Worm (Caenorhabditis elegans) whole organism, young adult: ENCODE measurements around the gene T09F3.5.

Source experiments
- B0035.1 ChIP-seq: sonication (generic microtip); optimal IDR thresholded peaks from 2 replicates; lab custom pipeline; 2016; ENCODE audit warnings: missing genetic modification characterization, mild to moderate bottlenecking, missing compliant biosample characterization, missing genotype, missing genetic modification reagents
- B0261.1 ChIP-seq: sonication (generic microtip); optimal IDR thresholded peaks from 2 replicates; lab custom pipeline; 2016; ENCODE audit warnings: mild to moderate bottlenecking, missing genetic modification characterization, moderate library complexity, missing compliant biosample characterization
- C06A6.2 ChIP-seq: fragments of 200-800 bp; sonication (Bioruptor generic); conservative IDR thresholded peaks from 2 replicates; pipeline ENCODE4 v1.3.6; 2022; ENCODE audit warnings: missing genetic modification characterization, missing compliant biosample characterization
- C17E4.6 ChIP-seq: fragments of 200-800 bp; sonication (Bioruptor generic); IDR thresholded peaks from 2 replicates; pipeline ENCODE4 v1.3.6; 2022; ENCODE audit warnings: missing genetic modification reagents, missing genetic modification characterization, missing compliant biosample characterization
- F23B12.7 ChIP-seq: sonication (generic microtip); optimal IDR thresholded peaks from 2 replicates; lab custom pipeline; 2017; ENCODE audit warnings: missing genetic modification characterization, mild to moderate bottlenecking, missing compliant biosample characterization, antibody characterized with exemption, moderate library complexity; ENCODE audit not compliant: insufficient read depth
- F39B2.1 ChIP-seq: fragments of 200-800 bp; sonication (Bioruptor generic); IDR thresholded peaks from 2 replicates; pipeline ENCODE4 v1.3.6; 2022; ENCODE audit warnings: missing genetic modification reagents, missing genetic modification characterization, missing compliant biosample characterization
- F57A8.1 ChIP-seq: fragments of 200-800 bp; sonication (Bioruptor generic); optimal IDR thresholded peaks from 2 replicates; lab custom pipeline; 2018; ENCODE audit warnings: mild to moderate bottlenecking, missing genetic modification characterization, moderate library complexity, missing compliant biosample characterization
- K11D2.4 ChIP-seq: fragments of 200-800 bp; sonication (Bioruptor generic); IDR thresholded peaks from 2 replicates; pipeline ENCODE4 v1.3.6; 2022; ENCODE audit warnings: missing genetic modification reagents, missing genetic modification characterization, missing compliant biosample characterization
- K12H6.12 ChIP-seq: fragments of 200-800 bp; sonication (Bioruptor generic); optimal IDR thresholded peaks from 2 replicates; lab custom pipeline; 2018; ENCODE audit warnings: mild to moderate bottlenecking, missing genetic modification characterization, missing compliant biosample characterization
- Y53F4B.3 ChIP-seq: fragments of 200-800 bp; sonication (Bioruptor generic); IDR thresholded peaks from 2 replicates; pipeline ENCODE4 v1.3.6; 2022; ENCODE audit warnings: missing genetic modification reagents, missing genetic modification characterization, missing compliant biosample characterization
- aptf-3 ChIP-seq: fragments of 200-800 bp; sonication (Bioruptor generic); IDR thresholded peaks from 2 replicates; pipeline ENCODE4 v1.3.6; 2022; ENCODE audit warnings: missing genetic modification characterization, missing compliant biosample characterization
- atf-7 ChIP-seq: sonication (generic microtip); optimal IDR thresholded peaks from 2 replicates; lab custom pipeline; 2017; ENCODE audit warnings: mild to moderate bottlenecking, missing genetic modification characterization, missing compliant biosample characterization
- attf-3 ChIP-seq: fragments of 200-800 bp; sonication (Bioruptor generic); conservative IDR thresholded peaks from 2 replicates; pipeline ENCODE4 v1.3.6; 2022; ENCODE audit warnings: missing genetic modification reagents, missing genetic modification characterization, missing compliant biosample characterization
- cebp-1 ChIP-seq, 2 experiments: fragments of 200-800 bp in 1 of 2; sonication (Bioruptor generic) in 1 of 2; sonication (generic microtip) in 1 of 2; IDR thresholded peaks in 1 of 2; optimal IDR thresholded peaks in 1 of 2; 2 replicates each; pipeline versions ENCODE4 v1.3.6 to Lab custom; 2017 to 2022; ENCODE audit warnings: missing compliant biosample characterization in 2 of 2, missing genetic modification characterization in 2 of 2, mild to moderate bottlenecking in 1 of 2, missing genetic modification reagents in 1 of 2, moderate library complexity in 1 of 2
- ceh-27 ChIP-seq: fragments of 200-800 bp; sonication (Bioruptor generic); optimal IDR thresholded peaks from 2 replicates; lab custom pipeline; 2018; ENCODE audit warnings: mild to moderate bottlenecking, missing genetic modification characterization, moderate library complexity, missing compliant biosample characterization
- ceh-58 ChIP-seq: fragments of 200-800 bp; sonication (Bioruptor generic); IDR thresholded peaks from 2 replicates; pipeline ENCODE4 v1.3.6; 2022; ENCODE audit warnings: missing genetic modification characterization, missing compliant biosample characterization
- die-1 ChIP-seq: sonication (generic microtip); optimal IDR thresholded peaks from 2 replicates; lab custom pipeline; 2016; ENCODE audit warnings: missing genotype, mild to moderate bottlenecking, missing genetic modification characterization, missing compliant biosample characterization
- ets-4 ChIP-seq: fragments of 200-800 bp; sonication (Bioruptor generic); optimal IDR thresholded peaks from 2 replicates; lab custom pipeline; 2018; ENCODE audit warnings: mild to moderate bottlenecking, missing genetic modification characterization, missing compliant biosample characterization
- hlh-12 ChIP-seq: sonication (generic microtip); optimal IDR thresholded peaks from 2 replicates; lab custom pipeline; 2016; ENCODE audit warnings: missing genetic modification characterization, missing compliant biosample characterization
- hlh-26 ChIP-seq: fragments of 200-800 bp; sonication (Bioruptor generic); conservative IDR thresholded peaks from 2 replicates; pipeline ENCODE4 v1.3.6; 2022; ENCODE audit warnings: missing genetic modification reagents, missing genetic modification characterization, missing compliant biosample characterization
- let-526 ChIP-seq: fragments of 200-800 bp; sonication (Bioruptor generic); IDR thresholded peaks from 2 replicates; pipeline ENCODE4 v1.3.6; 2022; ENCODE audit warnings: missing genetic modification reagents, missing genetic modification characterization, missing compliant biosample characterization
- lin-54 ChIP-seq: fragments of 200-800 bp; sonication (Bioruptor generic); optimal IDR thresholded peaks from 2 replicates; lab custom pipeline; 2018; ENCODE audit warnings: mild to moderate bottlenecking, missing genetic modification characterization, missing compliant biosample characterization
- lir-1 ChIP-seq: fragments of 200-800 bp; sonication (Bioruptor generic); conservative IDR thresholded peaks from 2 replicates; pipeline ENCODE4 v1.3.6; 2022; ENCODE audit warnings: missing genetic modification reagents, missing genetic modification characterization, missing compliant biosample characterization
- lsl-1 ChIP-seq: fragments of 200-800 bp; sonication (Bioruptor generic); optimal IDR thresholded peaks from 2 replicates; lab custom pipeline; 2018; ENCODE audit warnings: mild to moderate bottlenecking, missing genetic modification characterization, moderate library complexity, missing compliant biosample characterization
- mcd-1 ChIP-seq: fragments of 200-800 bp; sonication (Bioruptor generic); IDR thresholded peaks from 2 replicates; pipeline ENCODE4 v1.3.6; 2022; ENCODE audit warnings: missing genetic modification reagents, missing genetic modification characterization, missing compliant biosample characterization
- mel-28 ChIP-seq: sonication (generic microtip); optimal IDR thresholded peaks from 2 replicates; lab custom pipeline; 2016; ENCODE audit warnings: borderline replicate concordance, mild to moderate bottlenecking, missing genetic modification characterization, missing compliant biosample characterization
- mes-4 ChIP-seq: sonication (generic microtip); optimal IDR thresholded peaks from 2 replicates; lab custom pipeline; 2016; ENCODE audit warnings: missing genotype, missing genetic modification characterization, missing compliant biosample characterization
- mxl-1 ChIP-seq: sonication (generic microtip); optimal IDR thresholded peaks from 2 replicates; lab custom pipeline; 2016; ENCODE audit warnings: missing genetic modification characterization, missing compliant biosample characterization
- nfya-1 ChIP-seq: sonication (generic microtip); optimal IDR thresholded peaks from 2 replicates; lab custom pipeline; 2017; ENCODE audit warnings: antibody characterized with exemption, missing compliant biosample characterization, missing genetic modification characterization, borderline replicate concordance; ENCODE audit not compliant: insufficient read depth
- nhr-80 ChIP-seq: sonication (generic microtip); optimal IDR thresholded peaks from 2 replicates; lab custom pipeline; 2016; ENCODE audit warnings: missing genetic modification characterization, missing compliant biosample characterization
- pbrm-1 ChIP-seq: fragments of 200-800 bp; sonication (Bioruptor generic); IDR thresholded peaks from 2 replicates; pipeline ENCODE4 v1.3.6; 2022; ENCODE audit warnings: missing genetic modification reagents, missing genetic modification characterization, missing compliant biosample characterization
- rcor-1 ChIP-seq: fragments of 200-800 bp; sonication (Bioruptor generic); IDR thresholded peaks from 2 replicates; pipeline ENCODE4 v1.3.6; 2022; ENCODE audit warnings: missing genetic modification reagents, missing genetic modification characterization, missing compliant biosample characterization
- rec-8 ChIP-seq, 2 experiments: sonication (generic microtip); optimal IDR thresholded peaks; 2 replicates each; lab custom pipeline; 2016; ENCODE audit warnings: mild to moderate bottlenecking in 2 of 2, missing genetic modification characterization in 2 of 2, missing genetic modification reagents in 2 of 2, missing genotype in 2 of 2, missing biosample characterization in 1 of 2, missing compliant biosample characterization in 1 of 2, moderate library complexity in 1 of 2
- sdz-38 ChIP-seq: sonication (generic microtip); optimal IDR thresholded peaks from 2 replicates; lab custom pipeline; 2016; ENCODE audit warnings: missing genotype, missing genetic modification characterization, missing compliant biosample characterization
- sea-2 ChIP-seq: fragments of 200-800 bp; sonication (Bioruptor generic); IDR thresholded peaks from 2 replicates; pipeline ENCODE4 v1.3.6; 2022; ENCODE audit warnings: missing genetic modification characterization, missing compliant biosample characterization
- sptf-2 ChIP-seq: fragments of 200-800 bp; sonication (Bioruptor generic); optimal IDR thresholded peaks from 2 replicates; lab custom pipeline; 2018; ENCODE audit warnings: mild to moderate bottlenecking, missing genetic modification characterization, missing compliant biosample characterization
- tbp1 ChIP-seq: fragments of 200-800 bp; sonication (Bioruptor generic); optimal IDR thresholded peaks from 2 replicates; lab custom pipeline; 2018; ENCODE audit warnings: mild to moderate bottlenecking, missing genetic modification characterization, missing compliant biosample characterization
- xnd-1 ChIP-seq: sonication (generic microtip); optimal IDR thresholded peaks from 2 replicates; lab custom pipeline; 2016; ENCODE audit warnings: missing genotype, missing genetic modification reagents, missing genetic modification characterization, missing compliant biosample characterization
- ztf-18 ChIP-seq: sonication (generic microtip); optimal IDR thresholded peaks from 2 replicates; lab custom pipeline; 2016; ENCODE audit warnings: missing genotype, mild to moderate bottlenecking, missing genetic modification characterization, missing compliant biosample characterization
- ztf-26 ChIP-seq: sonication (generic microtip); optimal IDR thresholded peaks from 2 replicates; lab custom pipeline; 2017; ENCODE audit warnings: missing genetic modification characterization, missing compliant biosample characterization

Gene T09F3.5

DNA sequence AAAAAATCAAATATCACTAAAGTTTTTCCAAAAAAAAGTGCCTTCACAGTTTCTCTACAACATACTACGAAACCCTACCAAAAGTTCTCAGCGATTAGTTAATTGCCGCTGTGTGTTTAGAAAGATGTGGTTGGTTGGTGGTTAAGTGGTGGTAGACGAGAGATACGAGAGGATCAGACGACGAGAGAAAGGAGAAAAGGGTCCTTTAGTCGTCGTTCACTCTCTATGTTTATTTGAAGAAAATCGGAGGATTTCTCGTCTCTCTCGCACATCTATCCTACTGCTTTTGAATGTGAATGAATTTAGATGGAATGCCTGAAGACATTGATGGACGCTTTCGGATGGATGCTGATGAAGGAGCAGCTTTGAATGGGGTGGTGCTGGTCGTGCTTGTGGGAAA, 25.9 kb upstream of the T09F3.5 start:
- TF ChIP-seq ceh-27 (GFP tag; lab: Kevin White, UChicago) (peak; percentile 20), die-1 (tag; lab: Kevin White, UChicago) (no peak)

ce11 chrII:10373016-10373415, 23.7 kb upstream of the T09F3.5 start:
- TF ChIP-seq aptf-3, result no peak
- peak; percentile 11; the same call in 1 of the 2 replicates for TF ChIP-seq cebp-1 (GFP tag; IDR thresholded peaks at IDR 0.05; lab: Robert Waterston, UW)
- TF ChIP-seq cebp-1 (tag; optimal IDR thresholded peaks at IDR 0.05; lab: Kevin White, UChicago), result peak; percentile 53
- no peak for TF ChIP-seq mcd-1 (GFP tag; lab: Robert Waterston, UW)
- no peak for TF ChIP-seq C17E4.6 (GFP tag; lab: Robert Waterston, UW)
- peak; percentile 25 for TF ChIP-seq nhr-80 (tag; lab: Kevin White, UChicago)
- no peak for TF ChIP-seq pbrm-1
- TF ChIP-seq B0261.1, result no peak
- no peak for TF ChIP-seq ceh-27 (GFP tag; lab: Kevin White, UChicago)
- no peak for TF ChIP-seq sdz-38

DNA sequence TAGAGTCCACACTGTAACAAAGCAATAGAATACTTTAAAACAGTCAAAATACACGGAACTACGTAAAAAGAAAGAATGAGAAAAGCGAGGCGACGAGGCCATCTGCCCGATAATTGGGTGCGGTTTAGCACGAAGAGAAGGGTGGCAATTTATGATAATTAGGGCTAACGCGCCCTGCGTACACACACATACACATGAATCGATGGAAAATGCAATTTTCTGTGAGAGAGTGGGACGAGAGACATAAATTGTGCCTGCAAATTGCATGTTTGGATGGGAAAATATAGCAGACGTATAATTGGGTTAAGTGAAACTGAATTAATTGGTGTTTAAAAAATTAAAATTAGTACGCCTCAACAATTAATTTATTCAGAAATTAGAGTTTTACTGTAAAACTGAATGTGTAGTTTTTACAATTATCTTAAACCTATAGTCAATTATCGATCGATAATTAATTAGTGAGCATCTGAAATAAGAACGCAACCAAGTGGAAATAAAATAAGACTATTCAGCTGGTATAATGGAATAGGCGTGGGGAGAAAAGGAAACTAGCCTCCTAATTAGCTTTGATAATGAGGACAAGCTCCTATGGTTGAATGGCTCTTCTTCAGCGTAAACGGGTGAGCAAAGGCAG, 23.0 kb upstream of the T09F3.5 start:
- TF ChIP-seq lsl-1 (GFP tag; lab: Kevin White, UChicago), result no peak
- no peak for TF ChIP-seq sptf-2
- TF ChIP-seq sdz-38, result no peak
- no peak for TF ChIP-seq B0035.1 (tag; lab: Kevin White, UChicago)
- no peak for TF ChIP-seq ceh-58 (GFP tag; lab: Robert Waterston, UW)
- TF ChIP-seq tbp1 (GFP tag; lab: Kevin White, UChicago), result no peak
- TF ChIP-seq F57A8.1 (GFP tag; lab: Kevin White, UChicago), result no peak
- TF ChIP-seq hlh-12, result no peak
- no peak for TF ChIP-seq rec-8 (tag; optimal IDR thresholded peaks at IDR 0.05; lab: Kevin White, UChicago)
- TF ChIP-seq attf-3, result no peak
- TF ChIP-seq Y53F4B.3 (GFP tag; lab: Robert Waterston, UW), result no peak
- no peak for TF ChIP-seq ztf-18 (tag; lab: Kevin White, UChicago)
- TF ChIP-seq ztf-26 (tag; lab: Kevin White, UChicago), result no peak
- no peak for TF ChIP-seq lir-1 (GFP tag; lab: Robert Waterston, UW)
- TF ChIP-seq mxl-1 (tag; lab: Kevin White, UChicago), result no peak
- TF ChIP-seq let-526 (GFP tag; lab: Robert Waterston, UW), result no peak
- TF ChIP-seq, all 124 proteins: peak for 0

ce11 chrII:10374776-10375175, 21.9 kb upstream of the T09F3.5 start:
- TF ChIP-seq xnd-1 (no peak), nfya-1 (tag; lab: Kevin White, UChicago) (no peak), F39B2.1 (GFP tag; lab: Robert Waterston, UW) (no peak), let-526 (GFP tag; lab: Robert Waterston, UW) (no peak), sea-2 (no peak), hlh-26 (no peak), F57A8.1 (GFP tag; lab: Kevin White, UChicago) (no peak), atf-7 (no peak), C06A6.2 (GFP tag; lab: Robert Waterston, UW) (no peak), mel-28 (no peak), aptf-3 (no peak), ets-4 (no peak), lin-54 (no peak), K12H6.12 (tag; lab: Kevin White, UChicago) (no peak), rcor-1 (no peak), K11D2.4 (GFP tag; lab: Robert Waterston, UW) (no peak), F23B12.7 (tag; lab: Kevin White, UChicago) (no peak), mes-4 (no peak)
